Worm (Caenorhabditis elegans) whole organism, L2 larva: ENCODE data around the gene srx-42.

Experiments
- C34F6.9 ChIP-seq: fragments of 150-350 bp; optimal IDR thresholded peaks from 2 replicates; lab custom pipeline; 2014; ENCODE audit warnings: missing biosample characterization, missing genetic modification characterization
- F13H6.1 ChIP-seq: sonication (generic microtip); optimal IDR thresholded peaks from 2 replicates; lab custom pipeline; 2016; ENCODE audit warnings: missing genetic modification characterization, missing compliant biosample characterization
- Y55F3AM.14 ChIP-seq: fragments of 200-800 bp; sonication (Bioruptor generic); optimal IDR thresholded peaks from 2 replicates; lab custom pipeline; 2018; ENCODE audit warnings: mild to moderate bottlenecking, missing genetic modification characterization, missing compliant biosample characterization
- aly-2 ChIP-seq: fragments of 150-350 bp; optimal IDR thresholded peaks from 2 replicates; lab custom pipeline; 2014; ENCODE audit warnings: missing biosample characterization, missing genetic modification characterization
- blmp-1 ChIP-seq: sonication (generic microtip); optimal IDR thresholded peaks from 2 replicates; lab custom pipeline; 2017; ENCODE audit warnings: missing genetic modification characterization, mild to moderate bottlenecking, missing compliant biosample characterization, antibody characterized with exemption, moderate library complexity; ENCODE audit not compliant: insufficient read depth
- ceh-16 ChIP-seq: fragments of 150-350 bp; optimal IDR thresholded peaks from 2 replicates; lab custom pipeline; 2014; ENCODE audit warnings: missing biosample characterization, missing genetic modification characterization
- crh-2 ChIP-seq: sonication (generic microtip); optimal IDR thresholded peaks from 2 replicates; lab custom pipeline; 2017; ENCODE audit warnings: missing biosample characterization, missing genetic modification characterization
- elt-1 ChIP-seq: fragments of 150-350 bp; optimal IDR thresholded peaks from 2 replicates; lab custom pipeline; 2014; ENCODE audit warnings: missing biosample characterization, missing genetic modification characterization
- fos-1 ChIP-seq: fragments of 150-350 bp; optimal IDR thresholded peaks from 2 replicates; lab custom pipeline; 2014; ENCODE audit warnings: missing biosample characterization, missing genetic modification characterization
- lin-13 ChIP-seq: fragments of 150-350 bp; optimal IDR thresholded peaks from 2 replicates; lab custom pipeline; 2014; ENCODE audit warnings: missing biosample characterization, missing genetic modification reagents, missing genetic modification characterization
- lsy-2 ChIP-seq, 2 experiments: fragments of 150-350 bp in 1 of 2; sonication (generic microtip) in 1 of 2; optimal IDR thresholded peaks; 2 replicates each; lab custom pipeline; 2014 to 2017; ENCODE audit warnings: missing biosample characterization in 2 of 2, missing genetic modification characterization in 2 of 2
- mab-5 ChIP-seq: fragments of 150-350 bp; optimal IDR thresholded peaks from 2 replicates; lab custom pipeline; 2014; ENCODE audit warnings: missing biosample characterization, missing genetic modification characterization
- mbf-1 ChIP-seq: sonication (generic microtip); optimal IDR thresholded peaks from 2 replicates; lab custom pipeline; 2017; ENCODE audit warnings: missing biosample characterization, missing genetic modification characterization
- mdl-1 ChIP-seq, 2 experiments: fragments of 150-350 bp in 1 of 2; sonication (generic microtip) in 1 of 2; optimal IDR thresholded peaks; 2 replicates each; lab custom pipeline; 2017; ENCODE audit warnings: missing biosample characterization in 2 of 2, missing genetic modification characterization in 2 of 2
- nhr-11 ChIP-seq: fragments of 150-350 bp; optimal IDR thresholded peaks from 2 replicates; lab custom pipeline; 2014; ENCODE audit warnings: missing biosample characterization, missing genetic modification characterization
- nhr-129 ChIP-seq: fragments of 150-350 bp; optimal IDR thresholded peaks from 2 replicates; lab custom pipeline; 2014; ENCODE audit warnings: missing biosample characterization, missing genetic modification characterization
- nhr-21 ChIP-seq: fragments of 150-350 bp; optimal IDR thresholded peaks from 2 replicates; lab custom pipeline; 2014; ENCODE audit warnings: missing biosample characterization, missing genetic modification characterization
- nhr-23 ChIP-seq: fragments of 150-350 bp; optimal IDR thresholded peaks from 2 replicates; lab custom pipeline; 2014; ENCODE audit warnings: missing biosample characterization, missing genetic modification reagents, missing genetic modification characterization
- nhr-237 ChIP-seq: fragments of 150-350 bp; optimal IDR thresholded peaks from 2 replicates; lab custom pipeline; 2014; ENCODE audit warnings: missing biosample characterization, missing genetic modification characterization
- nhr-25 ChIP-seq: fragments of 150-350 bp; sonication (generic microtip); optimal IDR thresholded peaks from 3 replicates; lab custom pipeline; 2014; ENCODE audit warnings: missing biosample characterization, missing genetic modification characterization
- nhr-6 ChIP-seq: fragments of 150-350 bp; optimal IDR thresholded peaks from 2 replicates; lab custom pipeline; 2014; ENCODE audit warnings: missing biosample characterization, missing genetic modification characterization
- sem-4 ChIP-seq: fragments of 150-350 bp; optimal IDR thresholded peaks from 2 replicates; lab custom pipeline; 2014; ENCODE audit warnings: missing biosample characterization, missing genetic modification reagents, missing genetic modification characterization
- sma-3 ChIP-seq: sonication (generic microtip); optimal IDR thresholded peaks from 2 replicates; lab custom pipeline; 2016; ENCODE audit warnings: missing genetic modification reagents, missing genetic modification characterization, missing compliant biosample characterization
- sma-9 ChIP-seq, 2 experiments: fragments of 150-350 bp in 1 of 2; sonication (generic microtip) in 1 of 2; optimal IDR thresholded peaks; 2 replicates each; lab custom pipeline; 2014 to 2016; ENCODE audit warnings: missing genetic modification characterization in 2 of 2, mild to moderate bottlenecking in 1 of 2, missing biosample characterization in 1 of 2, missing compliant biosample characterization in 1 of 2, missing genetic modification reagents in 1 of 2, moderate library complexity in 1 of 2
- snpc-4 ChIP-seq: fragments of 150-350 bp; optimal IDR thresholded peaks from 2 replicates; lab custom pipeline; 2014; ENCODE audit warnings: missing biosample characterization, missing genetic modification characterization
- unc-39 ChIP-seq: fragments of 150-350 bp; optimal IDR thresholded peaks from 2 replicates; lab custom pipeline; 2014; ENCODE audit warnings: missing biosample characterization, missing genetic modification characterization
- unc-55 ChIP-seq: fragments of 150-350 bp; sonication (generic microtip); optimal IDR thresholded peaks from 3 replicates; lab custom pipeline; 2014; ENCODE audit warnings: missing biosample characterization, missing genetic modification reagents, missing genetic modification characterization
- unc-62 ChIP-seq: fragments of 150-350 bp; optimal IDR thresholded peaks from 2 replicates; lab custom pipeline; 2014; ENCODE audit warnings: missing biosample characterization, missing genetic modification reagents, missing genetic modification characterization
- ztf-4 ChIP-seq: fragments of 150-350 bp; optimal IDR thresholded peaks from 2 replicates; lab custom pipeline; 2014; ENCODE audit warnings: missing biosample characterization, missing genetic modification characterization

The srx-42 gene

ce11 chrV:13890473-13890872, 30.4 kb upstream of the srx-42 start, which contains the start of gene lbp-8:
lbp-8 (plus strand) TSS chrV:13890773.
- no peak for TF ChIP-seq ceh-16
- TF ChIP-seq nhr-6 (tag; lab: Kevin White, UChicago), result no peak
- TF ChIP-seq sma-3 (GFP tag; lab: Kevin White, UChicago), result no peak
- TF ChIP-seq sem-4 (tag; lab: Kevin White, UChicago), result no peak
- no peak for TF ChIP-seq aly-2
- no peak for TF ChIP-seq nhr-21
- TF ChIP-seq mab-5 (tag; lab: Kevin White, UChicago), result no peak
- no peak for TF ChIP-seq lin-13 (GFP tag; lab: Kevin White, UChicago)
- TF ChIP-seq unc-39 (tag; lab: Kevin White, UChicago), result no peak

DNA sequence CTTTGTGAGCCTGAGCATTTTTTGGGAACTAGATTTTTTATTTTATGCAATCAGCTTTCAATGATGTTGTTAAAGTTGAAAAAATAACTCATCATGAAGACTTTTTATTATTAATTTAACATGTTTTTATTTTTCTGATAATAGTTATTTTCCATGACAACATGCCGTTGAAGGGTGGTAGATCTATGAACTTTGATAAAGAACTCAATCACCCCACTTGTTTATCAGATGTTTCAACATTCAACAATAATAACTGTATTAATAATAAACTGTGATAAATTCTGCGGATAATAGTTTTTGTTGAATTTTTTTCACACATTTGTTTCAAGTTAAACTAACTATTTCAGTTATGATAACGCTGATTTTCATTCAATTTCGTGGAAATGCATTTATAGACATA, 29.3 kb upstream of the srx-42 start:
- peak; percentile 12 for TF ChIP-seq nhr-21
- no peak for TF ChIP-seq nhr-25 (tag; lab: Kevin White, UChicago)
- TF ChIP-seq sma-9 (GFP tag; optimal IDR thresholded peaks at IDR 0.05; lab: Kevin White, UChicago), result peak; percentile 1
- no peak for TF ChIP-seq sma-9 (tag; optimal IDR thresholded peaks at IDR 0.05; lab: Kevin White, UChicago)
- TF ChIP-seq, all 48 proteins: peak for 2

- TF ChIP-seq Y55F3AM.14 (GFP tag; lab: Kevin White, UChicago) (no peak), mbf-1 (tag; lab: Kevin White, UChicago) (no peak), nhr-25 (tag; lab: Kevin White, UChicago) (peak; percentile 53), nhr-21 (peak; percentile 73), ztf-4 (peak; percentile 13), nhr-129 (tag; lab: Kevin White, UChicago) (peak; percentile 53), sma-9 (GFP tag; optimal IDR thresholded peaks at IDR 0.05; lab: Kevin White, UChicago) (peak; percentile 71), sma-9 (tag; optimal IDR thresholded peaks at IDR 0.05; lab: Kevin White, UChicago) (no peak), snpc-4 (tag; lab: Kevin White, UChicago) (no peak), nhr-23 (tag; lab: Kevin White, UChicago) (no peak), F13H6.1 (tag; lab: Kevin White, UChicago) (peak; percentile 49), mdl-1 (tag; optimal IDR thresholded peaks at IDR 0.05; lab: Kevin White, UChicago) (peak in 1 of 2 experiments; percentile 5), blmp-1 (tag; lab: Kevin White, UChicago) (peak; percentile 58), nhr-237 (tag; lab: Kevin White, UChicago) (no peak), unc-62 (GFP tag; lab: Kevin White, UChicago) (no peak), crh-2 (peak; percentile 74), lsy-2 (tag; optimal IDR thresholded peaks at IDR 0.05; lab: Kevin White, UChicago) (peak in 1 of 2 experiments; percentile 1), nhr-11 (tag; lab: Kevin White, UChicago) (no peak), sma-3 (GFP tag; lab: Kevin White, UChicago) (peak; percentile 58), fos-1 (tag; lab: Kevin White, UChicago) (peak; percentile 60), C34F6.9 (tag; lab: Kevin White, UChicago) (peak; percentile 21)
Measured at ce11 chrV:13892457-13893375, 28.1 kb upstream of the srx-42 start, which contains the start of gene sptl-3. sptl-3 (plus strand) TSS chrV:13893325.

ce11 chrV:13893583-13893982, 27.2 kb upstream of the srx-42 start:
- TF ChIP-seq fos-1 (tag; lab: Kevin White, UChicago) (peak; percentile 96), crh-2 (peak; percentile 30), sma-9 (GFP tag; optimal IDR thresholded peaks at IDR 0.05; lab: Kevin White, UChicago) (peak; percentile 51), sma-9 (tag; optimal IDR thresholded peaks at IDR 0.05; lab: Kevin White, UChicago) (no peak), unc-55 (GFP tag; lab: Kevin White, UChicago) (no peak)

DNA sequence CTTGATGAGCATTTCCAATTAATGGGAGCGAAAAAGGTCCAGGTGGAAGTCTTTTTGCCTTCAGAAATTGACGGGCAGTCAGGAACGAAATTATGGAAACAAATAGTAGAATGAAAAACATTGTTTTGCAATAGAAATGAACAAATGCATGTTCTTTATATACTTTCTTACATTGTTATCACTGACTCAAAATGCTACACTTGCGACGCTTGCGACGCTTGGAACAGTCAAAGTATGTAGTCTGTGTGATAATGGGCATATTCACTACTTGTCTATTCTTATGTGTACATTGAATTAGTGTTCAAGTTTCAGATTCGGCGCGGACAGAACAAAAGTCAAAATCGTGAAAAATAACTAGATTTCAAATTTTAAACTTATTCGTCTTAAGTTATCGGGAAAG, 22.5 kb upstream of the srx-42 start, which contains the start of gene cyp-35C1:
Gene cyp-35C1 (minus strand): TSS at position 132 of the 400 bp plus-strand sequence.
- TF ChIP-seq lin-13 (GFP tag; lab: Kevin White, UChicago) (no peak), unc-55 (GFP tag; lab: Kevin White, UChicago) (no peak), unc-62 (GFP tag; lab: Kevin White, UChicago) (no peak), nhr-11 (tag; lab: Kevin White, UChicago) (no peak), sma-9 (GFP tag; optimal IDR thresholded peaks at IDR 0.05; lab: Kevin White, UChicago) (peak; percentile 34), sma-9 (tag; optimal IDR thresholded peaks at IDR 0.05; lab: Kevin White, UChicago) (no peak), elt-1 (tag; lab: Kevin White, UChicago) (no peak), nhr-25 (tag; lab: Kevin White, UChicago) (no peak), fos-1 (tag; lab: Kevin White, UChicago) (peak; percentile 5)
